Worm (Caenorhabditis elegans) whole organism, midembryonic: ENCODE results near the gene C08B6.5.

Experiments
- T22C8.4 ChIP-seq: fragments of 200-800 bp; sonication (Bioruptor generic); IDR thresholded peaks from 2 replicates; pipeline ENCODE4 v1.3.6; 2022; ENCODE audit warnings: missing genetic modification characterization, missing compliant biosample characterization
- cog-1 ChIP-seq: sonication (generic microtip); optimal IDR thresholded peaks from 2 replicates; lab custom pipeline; 2016; ENCODE audit warnings: missing genetic modification characterization, missing compliant biosample characterization
- flt-1 ChIP-seq: fragments of 200-800 bp; sonication (Bioruptor generic); IDR thresholded peaks from 2 replicates; pipeline ENCODE4 v1.3.6; 2022; ENCODE audit warnings: missing genetic modification characterization, missing compliant biosample characterization
- klf-2 ChIP-seq: fragments of 200-800 bp; sonication (Bioruptor generic); conservative IDR thresholded peaks from 2 replicates; pipeline ENCODE4 v1.3.6; 2022; ENCODE audit warnings: missing genetic modification reagents, missing genetic modification characterization, missing compliant biosample characterization
- med-1 ChIP-seq: sonication (generic microtip); optimal IDR thresholded peaks from 2 replicates; lab custom pipeline; 2017; ENCODE audit warnings: missing genetic modification characterization, mild to moderate bottlenecking, missing compliant biosample characterization, antibody characterized with exemption, missing genetic modification reagents; ENCODE audit not compliant: insufficient read depth
- ref-1 ChIP-seq: fragments of 200-800 bp; sonication (Bioruptor generic); conservative IDR thresholded peaks from 2 replicates; pipeline ENCODE4 v1.3.6; 2022; ENCODE audit warnings: missing genetic modification reagents, missing genetic modification characterization, missing compliant biosample characterization
- tab-1 ChIP-seq: fragments of 200-800 bp; sonication (Bioruptor generic); IDR thresholded peaks from 2 replicates; pipeline ENCODE4 v1.3.6; 2022; ENCODE audit warnings: missing genetic modification characterization, missing compliant biosample characterization
- ztf-23 ChIP-seq: fragments of 200-800 bp; sonication (Bioruptor generic); IDR thresholded peaks from 2 replicates; pipeline ENCODE4 v1.3.6; 2022; ENCODE audit warnings: missing genetic modification reagents, missing genetic modification characterization, missing compliant biosample characterization
- ztf-29 ChIP-seq: fragments of 200-800 bp; sonication (Bioruptor generic); IDR thresholded peaks from 2 replicates; pipeline ENCODE4 v1.3.6; 2022; ENCODE audit warnings: missing genetic modification reagents, missing genetic modification characterization, missing compliant biosample characterization

C08B6.5 gene

DNA sequence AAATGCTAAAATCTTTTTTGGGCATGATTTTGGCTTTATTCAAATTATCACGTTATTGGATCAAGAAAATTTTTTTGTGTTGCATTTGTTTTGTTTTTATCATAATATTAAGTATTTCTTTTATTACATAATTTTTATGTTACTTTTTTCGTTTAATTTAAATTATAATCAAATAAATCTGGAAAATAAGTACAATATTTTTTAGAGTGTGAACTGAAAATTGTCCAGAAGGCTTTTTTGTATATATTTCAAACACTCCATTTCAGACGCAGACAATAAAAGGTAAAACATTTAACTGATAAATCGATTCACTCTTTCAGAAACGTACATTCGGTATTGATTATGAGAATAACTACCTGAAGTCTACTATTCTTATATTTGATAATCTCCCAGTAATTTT is 10.3 kb upstream of the C08B6.5 start, which contains the start of gene C08B6.11:
C08B6.11 (plus strand) TSS at position 301 of the 400 bp plus-strand sequence.
- TF ChIP-seq cog-1 (tag; lab: Kevin White, UChicago) (no peak), klf-2 (no peak), T22C8.4 (GFP tag; lab: Robert Waterston, UW) (no peak), med-1 (no peak), ztf-29 (GFP tag; lab: Robert Waterston, UW) (no peak), tab-1 (GFP tag; lab: Robert Waterston, UW) (no peak), flt-1 (GFP tag; lab: Robert Waterston, UW) (no peak), ref-1 (GFP tag; lab: Robert Waterston, UW) (no peak), ztf-23 (GFP tag; lab: Robert Waterston, UW) (no peak)

- TF ChIP-seq ztf-29 (GFP tag; lab: Robert Waterston, UW) (no peak), flt-1 (GFP tag; lab: Robert Waterston, UW) (no peak), ztf-23 (GFP tag; lab: Robert Waterston, UW) (no peak), klf-2 (no peak), ref-1 (GFP tag; lab: Robert Waterston, UW) (no peak), cog-1 (tag; lab: Kevin White, UChicago) (no peak), med-1 (no peak), T22C8.4 (GFP tag; lab: Robert Waterston, UW) (no peak), tab-1 (GFP tag; lab: Robert Waterston, UW) (no peak)
These were observed 6.4 kb upstream of the C08B6.5 start for ce11 chrV:10111129-10111528.

ce11 chrV:10112187-10112586 is 5.4 kb upstream of the C08B6.5 start, which contains the start of gene C08B6.3:
C08B6.3 (minus strand) TSS chrV:10112287.
- TF ChIP-seq T22C8.4 (GFP tag; lab: Robert Waterston, UW) (no peak), ztf-29 (GFP tag; lab: Robert Waterston, UW) (no peak), flt-1 (GFP tag; lab: Robert Waterston, UW) (no peak), klf-2 (no peak), tab-1 (GFP tag; lab: Robert Waterston, UW) (no peak), cog-1 (tag; lab: Kevin White, UChicago) (no peak), med-1 (no peak), ztf-23 (GFP tag; lab: Robert Waterston, UW) (no peak), ref-1 (GFP tag; lab: Robert Waterston, UW) (no peak)

ce11 chrV:10114329-10114728 is 3.2 kb upstream of the C08B6.5 start, which contains the start of gene cht-5:
cht-5 (plus strand) TSS chrV:10114629.
- TF ChIP-seq med-1 (no peak), cog-1 (tag; lab: Kevin White, UChicago) (no peak), tab-1 (GFP tag; lab: Robert Waterston, UW) (no peak), klf-2 (no peak), ztf-23 (GFP tag; lab: Robert Waterston, UW) (no peak), ztf-29 (GFP tag; lab: Robert Waterston, UW) (no peak), ref-1 (GFP tag; lab: Robert Waterston, UW) (no peak), T22C8.4 (GFP tag; lab: Robert Waterston, UW) (no peak), flt-1 (GFP tag; lab: Robert Waterston, UW) (no peak)

- no peak for TF ChIP-seq T22C8.4 (GFP tag; lab: Robert Waterston, UW)
- TF ChIP-seq flt-1 (GFP tag; lab: Robert Waterston, UW), result no peak
- no peak for TF ChIP-seq ztf-23 (GFP tag; lab: Robert Waterston, UW)
- no peak for TF ChIP-seq ref-1 (GFP tag; lab: Robert Waterston, UW)
- TF ChIP-seq med-1, result no peak
- no peak for TF ChIP-seq cog-1 (tag; lab: Kevin White, UChicago)
- TF ChIP-seq klf-2, result no peak
- TF ChIP-seq tab-1 (GFP tag; lab: Robert Waterston, UW), result no peak
- no peak for TF ChIP-seq ztf-29 (GFP tag; lab: Robert Waterston, UW)
These were observed 3.3 kb downstream of the C08B6.5 start, which contains the start of gene srxa-18 for ce11 chrV:10120898-10121297. srxa-18 (minus strand) TSS chrV:10120997.

DNA sequence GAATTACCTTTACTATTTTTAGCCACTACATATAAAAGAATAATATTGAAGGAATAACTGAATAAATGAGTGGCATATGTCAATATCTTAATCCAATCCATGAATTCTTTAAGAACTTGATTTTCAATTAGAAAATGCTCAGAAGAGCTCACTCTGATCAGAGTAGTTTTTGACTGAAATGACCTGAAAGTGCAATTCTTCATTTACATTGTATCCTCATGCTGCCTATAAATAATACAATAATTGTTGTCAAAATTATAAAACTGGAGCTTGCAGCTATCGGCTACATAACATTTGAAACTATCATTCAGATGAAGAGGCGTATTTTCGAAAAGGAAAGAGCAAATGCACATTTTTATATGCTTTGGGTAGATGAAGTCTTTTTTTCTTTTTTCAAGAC is 5.1 kb downstream of the C08B6.5 start, which contains the start of gene srxa-19:
srxa-19 (minus strand) TSS at position 101 of the 400 bp plus-strand sequence.
- TF ChIP-seq ref-1 (GFP tag; lab: Robert Waterston, UW), result no peak
- TF ChIP-seq ztf-23 (GFP tag; lab: Robert Waterston, UW), result no peak
- no peak for TF ChIP-seq flt-1 (GFP tag; lab: Robert Waterston, UW)
- no peak for TF ChIP-seq klf-2
- TF ChIP-seq tab-1 (GFP tag; lab: Robert Waterston, UW), result no peak
- no peak for TF ChIP-seq med-1
- no peak for TF ChIP-seq ztf-29 (GFP tag; lab: Robert Waterston, UW)
- TF ChIP-seq T22C8.4 (GFP tag; lab: Robert Waterston, UW), result no peak
- no peak for TF ChIP-seq cog-1 (tag; lab: Kevin White, UChicago)

DNA sequence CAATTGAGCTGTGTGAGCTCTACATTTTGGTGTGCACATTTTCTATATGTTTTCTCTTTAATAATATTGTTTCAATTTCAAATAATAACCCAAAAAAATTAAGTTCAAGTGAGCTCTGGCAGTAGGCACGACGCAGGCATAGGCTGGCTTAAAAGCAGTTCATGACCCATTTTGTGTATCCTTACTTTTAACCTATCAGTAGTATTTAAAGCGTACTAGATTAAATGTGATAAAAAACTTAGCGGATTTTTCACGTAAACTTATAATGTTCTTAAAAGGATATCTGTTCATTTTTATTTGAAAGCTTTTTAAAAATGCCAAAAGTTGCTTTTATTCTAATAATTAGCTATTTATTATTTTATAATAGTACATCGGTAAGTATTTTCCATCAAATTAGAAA is 5.8 kb downstream of the C08B6.5 start, which contains the start of gene C08B6.6:
C08B6.6 (plus strand) TSS at position 301 of the 400 bp plus-strand sequence.
- TF ChIP-seq cog-1 (tag; lab: Kevin White, UChicago), result no peak
- TF ChIP-seq tab-1 (GFP tag; lab: Robert Waterston, UW), result no peak
- TF ChIP-seq ref-1 (GFP tag; lab: Robert Waterston, UW), result no peak
- TF ChIP-seq ztf-23 (GFP tag; lab: Robert Waterston, UW), result no peak
- TF ChIP-seq T22C8.4 (GFP tag; lab: Robert Waterston, UW), result no peak
- TF ChIP-seq flt-1 (GFP tag; lab: Robert Waterston, UW), result no peak
- TF ChIP-seq ztf-29 (GFP tag; lab: Robert Waterston, UW), result no peak
- TF ChIP-seq med-1, result no peak
- TF ChIP-seq klf-2, result no peak

DNA sequence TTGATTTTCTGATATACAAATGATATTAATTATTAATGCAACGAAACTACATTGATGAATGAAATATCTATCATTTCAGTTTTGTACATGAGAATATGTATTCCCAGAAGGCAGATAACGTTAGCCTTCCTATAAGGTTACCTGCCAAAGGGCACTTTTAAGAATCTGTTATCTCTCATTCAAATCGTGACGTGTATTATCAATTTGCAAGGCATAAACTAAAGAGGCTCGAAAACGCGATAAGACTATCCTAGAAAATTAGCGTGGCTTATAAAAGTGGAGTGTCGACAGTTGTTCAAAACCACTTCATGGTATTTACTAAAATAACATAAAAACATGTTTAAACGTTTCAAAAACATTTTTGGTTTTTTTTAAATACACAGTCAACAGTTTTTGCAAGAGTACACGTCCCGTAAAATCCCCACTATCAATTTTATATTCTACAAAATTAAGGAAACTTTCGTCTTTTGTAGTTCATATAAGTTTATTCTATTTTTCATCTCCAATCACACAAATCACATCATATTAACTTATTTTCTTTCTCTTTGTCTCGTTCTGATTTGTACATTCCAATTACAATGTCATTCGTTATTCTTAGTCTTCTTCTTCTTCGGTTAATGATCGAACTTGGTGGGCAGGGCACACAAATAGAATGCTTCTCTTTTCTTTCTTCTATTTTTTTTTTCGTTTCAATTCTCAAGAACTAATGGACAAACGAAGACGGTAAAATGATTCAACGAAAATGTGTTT is 7.4 kb downstream of the C08B6.5 start, which contains the start of gene C08B6.10:
C08B6.10 (plus strand) TSS at position 700 of the 750 bp plus-strand sequence.
- TF ChIP-seq flt-1 (GFP tag; lab: Robert Waterston, UW) (no peak), cog-1 (tag; lab: Kevin White, UChicago) (no peak), tab-1 (GFP tag; lab: Robert Waterston, UW) (no peak), klf-2 (no peak), ztf-23 (GFP tag; lab: Robert Waterston, UW) (no peak), ref-1 (GFP tag; lab: Robert Waterston, UW) (no peak), med-1 (no peak), T22C8.4 (GFP tag; lab: Robert Waterston, UW) (no peak), ztf-29 (GFP tag; lab: Robert Waterston, UW) (no peak)
